Fruit fly (Drosophila melanogaster) Kc167 (cell line): ENCODE data around the gene mip130.

Experiments
- Myc ChIP-seq: fragments of >200 bp; optimal IDR thresholded peaks from 2 replicates; lab custom pipeline; 2017; ENCODE audit warnings: missing external identifiers
- Sin3A ChIP-seq: fragments of >200 bp; optimal IDR thresholded peaks from 2 replicates; lab custom pipeline; 2018; ENCODE audit warnings: missing external identifiers
- h ChIP-seq: fragments of >200 bp; optimal IDR thresholded peaks from 3 replicates; lab custom pipeline; 2018; ENCODE audit warnings: missing external identifiers
- insv ChIP-seq: fragments of >200 bp; optimal IDR thresholded peaks from 3 replicates; lab custom pipeline; 2018; ENCODE audit warnings: missing external identifiers
- psq ChIP-seq: fragments of >200 bp; optimal IDR thresholded peaks from 2 replicates; lab custom pipeline; 2017; ENCODE audit warnings: missing external identifiers

- no peak for TF ChIP-seq Myc (lab: Kevin White, UChicago)
- TF ChIP-seq Sin3A (lab: Kevin White, UChicago): no peak
- TF ChIP-seq h: no peak
- no peak for TF ChIP-seq psq (lab: Kevin White, UChicago)
- no peak for TF ChIP-seq insv (lab: Kevin White, UChicago)
These were observed 18.1 kb upstream of the mip130 start, which contains the start of the genes trr and mRpL16 for dm6 chrX:1889926-1890325.
